ENCODE assay signal across 3 worm cellular contexts in genomic region chrV:3112198-3112597, ce11.
TF ChIP-seq lines count a peak whose summit lies in the region.

No protein-coding gene starts in this region.

TF ChIP-seq in whole organism, L2 larva, 48 proteins besides CTCF, POLR2A, EP300 and RAD21:
- TF ChIP-seq peb-1 (tag; optimal IDR thresholded peaks at IDR 0.05; lab: Kevin White, UChicago) (no peak), fos-1 (tag; optimal IDR thresholded peaks at IDR 0.05; lab: Kevin White, UChicago) (peak; percentile 22)
TF ChIP-seq in whole organism, L2 larva: peak in this region for 1.

TF ChIP-seq in whole organism, L3 larva, 47 proteins besides CTCF, POLR2A, EP300 and RAD21:
- TF ChIP-seq eor-1 (tag; optimal IDR thresholded peaks at IDR 0.05; lab: Kevin White, UChicago) (no peak), elt-2 (tag; optimal IDR thresholded peaks at IDR 0.05; lab: Kevin White, UChicago) (peak; percentile 17)
TF ChIP-seq in whole organism, L3 larva: peak in this region for 1.

TF ChIP-seq in whole organism, L4 larva, 104 proteins besides CTCF, POLR2A, EP300 and RAD21:
- TF ChIP-seq cey-2 (tag; optimal IDR thresholded peaks at IDR 0.05; lab: Kevin White, UChicago; ENCODE audit: borderline replicate concordance, insufficient read depth), result no peak
- peak in 1 of 2 experiments; percentile 53 for TF ChIP-seq unc-62 (GFP tag; optimal IDR thresholded peaks at IDR 0.05 in 1 of 2; lab: Kevin White, UChicago)
- TF ChIP-seq unc-62 (tag; optimal IDR thresholded peaks at IDR 0.05; lab: Kevin White, UChicago), result no peak
- TF ChIP-seq nhr-28 (tag; optimal IDR thresholded peaks at IDR 0.05; lab: Kevin White, UChicago), result peak; percentile 85
- peak; percentile 66 for TF ChIP-seq pqm-1 (tag; optimal IDR thresholded peaks at IDR 0.05; lab: Kevin White, UChicago)

Comparison
In these comparisons a context has a peak if more than half of its experiments do, and no peak if none do; other contexts are left out.
1. Of the 23 proteins assayed by ChIP-seq in both whole organism, L4 larva and whole organism, L2 larva: peak only in whole organism, L4 larva: none; only in whole organism, L2 larva: fos-1; in both: none; in neither: 21; mixed calls (peak in some experiments, not most) for 1.